2 worm cellular contexts compared by ENCODE assay signal in genomic region chrIII:7711908-7712359, ce11.
TF ChIP-seq lines count a peak whose summit lies in the region.

C03B8.3 (plus strand) TSS chrIII:7712309.

TF ChIP-seq in whole organism, L1 larva, 84 proteins besides CTCF, POLR2A, EP300 and RAD21 (continued from another document):
- no peak for TF ChIP-seq ets-5 (GFP tag; IDR thresholded peaks at IDR 0.05; lab: Robert Waterston, UW)
- peak; percentile 5 for TF ChIP-seq swsn-7 (tag; optimal IDR thresholded peaks at IDR 0.05; lab: Kevin White, UChicago)
- TF ChIP-seq tbx-2 (tag; optimal IDR thresholded peaks at IDR 0.05; lab: Kevin White, UChicago), result peak; percentile 18
- no peak for TF ChIP-seq nhr-12 (tag; optimal IDR thresholded peaks at IDR 0.05; lab: Kevin White, UChicago)
- TF ChIP-seq nhr-237 (tag; optimal IDR thresholded peaks at IDR 0.05; lab: Kevin White, UChicago), result no peak
- peak; percentile 48 for TF ChIP-seq nhr-71 (tag; optimal IDR thresholded peaks at IDR 0.05; lab: Kevin White, UChicago)
- TF ChIP-seq pag-3 (tag; optimal IDR thresholded peaks at IDR 0.05; lab: Kevin White, UChicago; ENCODE audit: borderline replicate concordance, insufficient read depth), result no peak
- TF ChIP-seq hpl-2 (GFP tag; optimal IDR thresholded peaks at IDR 0.05; lab: Kevin White, UChicago), result no peak
- no peak for TF ChIP-seq egl-13 (tag; optimal IDR thresholded peaks at IDR 0.05; lab: Kevin White, UChicago)
- peak; percentile 77 for TF ChIP-seq lin-13 (GFP tag; optimal IDR thresholded peaks at IDR 0.05; lab: Kevin White, UChicago)
- peak; percentile 63 for TF ChIP-seq F16B12.6 (tag; optimal IDR thresholded peaks at IDR 0.05; lab: Kevin White, UChicago)
- TF ChIP-seq dpl-1 (GFP tag; optimal IDR thresholded peaks at IDR 0.05; lab: Kevin White, UChicago), result peak in 2 of 3 experiments; percentile 34 to 63
- peak; percentile 22 for TF ChIP-seq lin-14 (GFP tag; optimal IDR thresholded peaks at IDR 0.05; lab: Kevin White, UChicago)

TF ChIP-seq in whole organism, L4 larva, 104 proteins besides CTCF, POLR2A, EP300 and RAD21 (continued from another document):
- peak in 1 of 2 experiments; percentile 28 for TF ChIP-seq lsy-2 (tag; optimal IDR thresholded peaks at IDR 0.05; lab: Kevin White, UChicago)
- TF ChIP-seq tra-1 (GFP tag; IDR thresholded peaks at IDR 0.05; lab: Robert Waterston, UW), result no peak
- no peak for TF ChIP-seq spr-1 (tag; optimal IDR thresholded peaks at IDR 0.05; lab: Kevin White, UChicago)
- no peak for TF ChIP-seq gei-8 (GFP tag; optimal IDR thresholded peaks at IDR 0.05; lab: Kevin White, UChicago)
- no peak for TF ChIP-seq F26F4.8 (GFP tag; conservative IDR thresholded peaks at IDR 0.05; lab: Robert Waterston, UW)
